Worm (Caenorhabditis elegans) whole organism, late embryonic: Measurements from ENCODE around the gene R09F10.5.

Experiments used
- C08G9.2 ChIP-seq: sonication (generic microtip); optimal IDR thresholded peaks from 2 replicates; lab custom pipeline; 2016; ENCODE audit warnings: mild to moderate bottlenecking, missing genetic modification characterization, moderate library complexity, missing compliant biosample characterization
- C38D4.7 ChIP-seq: fragments of 200-800 bp; sonication (Bioruptor generic); optimal IDR thresholded peaks from 2 replicates; lab custom pipeline; 2018; ENCODE audit warnings: mild to moderate bottlenecking, missing genetic modification characterization, moderate library complexity, missing compliant biosample characterization
- F13H6.1 ChIP-seq: sonication (generic microtip); optimal IDR thresholded peaks from 2 replicates; lab custom pipeline; 2016; ENCODE audit warnings: missing genetic modification characterization, missing compliant biosample characterization
- K02D7.2 ChIP-seq: sonication (generic microtip); optimal IDR thresholded peaks from 2 replicates; lab custom pipeline; 2017; ENCODE audit warnings: mild to moderate bottlenecking, missing genetic modification characterization, missing compliant biosample characterization
- ama-1 ChIP-seq: fragments of 150-350 bp; optimal IDR thresholded peaks from 2 replicates; lab custom pipeline; 2014
- ceh-22 ChIP-seq: sonication (generic microtip); optimal IDR thresholded peaks from 2 replicates; lab custom pipeline; 2017; ENCODE audit warnings: missing biosample characterization, missing genetic modification characterization
- ceh-24 ChIP-seq: sonication (generic microtip); optimal IDR thresholded peaks from 2 replicates; lab custom pipeline; 2016; ENCODE audit warnings: mild to moderate bottlenecking, missing genetic modification characterization, missing compliant biosample characterization
- ceh-30 ChIP-seq: fragments of 150-350 bp; optimal IDR thresholded peaks from 2 replicates; lab custom pipeline; 2014; ENCODE audit warnings: missing biosample characterization, missing genetic modification characterization
- ceh-45 ChIP-seq: fragments of 200-800 bp; sonication (Bioruptor generic); IDR thresholded peaks from 2 replicates; pipeline ENCODE4 v1.3.6; 2022; ENCODE audit warnings: missing genetic modification reagents, missing genetic modification characterization, missing compliant biosample characterization
- ceh-48 ChIP-seq: sonication (generic microtip); optimal IDR thresholded peaks from 2 replicates; lab custom pipeline; 2016; ENCODE audit warnings: missing genetic modification characterization, inconsistent platforms, missing compliant biosample characterization
- ceh-6 ChIP-seq: fragments of 200-800 bp; sonication (Bioruptor generic); optimal IDR thresholded peaks from 2 replicates; lab custom pipeline; 2018; ENCODE audit warnings: mild to moderate bottlenecking, missing genetic modification characterization, missing compliant biosample characterization
- dmd-4 ChIP-seq: sonication (generic microtip); optimal IDR thresholded peaks from 2 replicates; lab custom pipeline; 2016; ENCODE audit warnings: borderline replicate concordance, missing genetic modification characterization, missing compliant biosample characterization
- elt-2 ChIP-seq: sonication (generic microtip); optimal IDR thresholded peaks from 2 replicates; lab custom pipeline; 2016; ENCODE audit warnings: missing genetic modification reagents, missing genetic modification characterization, missing compliant biosample characterization
- elt-4 ChIP-seq: sonication (generic microtip); optimal IDR thresholded peaks from 2 replicates; lab custom pipeline; 2016; ENCODE audit warnings: missing genetic modification characterization, missing compliant biosample characterization
- eyg-1 ChIP-seq: sonication (generic microtip); optimal IDR thresholded peaks from 2 replicates; lab custom pipeline; 2016; ENCODE audit warnings: missing genotype, missing genetic modification characterization, missing compliant biosample characterization
- fax-1 ChIP-seq: sonication (generic microtip); optimal IDR thresholded peaks from 2 replicates; lab custom pipeline; 2016; ENCODE audit warnings: missing genotype, missing genetic modification characterization, missing compliant biosample characterization
- fkh-6 ChIP-seq: sonication (generic microtip); optimal IDR thresholded peaks from 2 replicates; lab custom pipeline; 2016; ENCODE audit warnings: missing genetic modification characterization, missing compliant biosample characterization
- gmeb-2 ChIP-seq: sonication (generic microtip); optimal IDR thresholded peaks from 2 replicates; lab custom pipeline; 2016; ENCODE audit warnings: missing genetic modification characterization, inconsistent platforms, missing compliant biosample characterization
- hlh-13 ChIP-seq: fragments of 200-800 bp; sonication (Bioruptor generic); optimal IDR thresholded peaks from 2 replicates; lab custom pipeline; 2018; ENCODE audit warnings: mild to moderate bottlenecking, missing genetic modification characterization, missing compliant biosample characterization
- hlh-15 ChIP-seq: sonication (generic microtip); optimal IDR thresholded peaks from 2 replicates; lab custom pipeline; 2016; ENCODE audit warnings: missing genetic modification characterization, missing compliant biosample characterization
- hlh-6 ChIP-seq: sonication (generic microtip); optimal IDR thresholded peaks from 2 replicates; lab custom pipeline; 2016; ENCODE audit warnings: missing genotype, missing genetic modification characterization, missing compliant biosample characterization
- hlh-8 ChIP-seq: sonication (generic microtip); optimal IDR thresholded peaks from 2 replicates; lab custom pipeline; 2016; ENCODE audit warnings: missing genotype, missing genetic modification characterization, missing compliant biosample characterization
- lim-6 ChIP-seq: sonication (generic microtip); optimal IDR thresholded peaks from 2 replicates; lab custom pipeline; 2016; ENCODE audit warnings: missing genetic modification characterization, missing compliant biosample characterization
- nfya-1 ChIP-seq: sonication (generic microtip); optimal IDR thresholded peaks from 2 replicates; lab custom pipeline; 2017; ENCODE audit warnings: missing genetic modification characterization, mild to moderate bottlenecking, missing compliant biosample characterization, antibody characterized with exemption, moderate library complexity
- nhr-11 ChIP-seq: fragments of 150-350 bp; optimal IDR thresholded peaks from 2 replicates; lab custom pipeline; 2014; ENCODE audit warnings: missing biosample characterization, missing genetic modification characterization
- nhr-232 ChIP-seq: sonication (generic microtip); optimal IDR thresholded peaks from 2 replicates; lab custom pipeline; 2016; ENCODE audit warnings: missing genetic modification characterization, missing compliant biosample characterization
- pat-9 ChIP-seq: fragments of 200-800 bp; sonication (Bioruptor generic); optimal IDR thresholded peaks from 2 replicates; lab custom pipeline; 2018; ENCODE audit warnings: mild to moderate bottlenecking, missing genetic modification characterization, moderate library complexity, missing compliant biosample characterization
- pax-1 ChIP-seq: fragments of 150-350 bp; optimal IDR thresholded peaks from 2 replicates; lab custom pipeline; 2014; ENCODE audit warnings: missing biosample characterization, missing genetic modification characterization
- pha-4 ChIP-seq: fragments of 150-350 bp; optimal IDR thresholded peaks from 2 replicates; lab custom pipeline; 2018; ENCODE audit warnings: missing biosample characterization, missing genetic modification reagents, missing genetic modification characterization
- pqm-1 ChIP-seq: sonication (generic microtip); optimal IDR thresholded peaks from 2 replicates; lab custom pipeline; 2016; ENCODE audit warnings: missing genetic modification characterization, missing compliant biosample characterization
- pros-1 ChIP-seq: fragments of 150-350 bp; optimal IDR thresholded peaks from 2 replicates; lab custom pipeline; 2014; ENCODE audit warnings: missing biosample characterization, missing genetic modification reagents, missing genetic modification characterization
- sdc-2 ChIP-seq: sonication (generic microtip); optimal IDR thresholded peaks from 2 replicates; lab custom pipeline; 2016; ENCODE audit warnings: missing genotype, missing genetic modification characterization, missing compliant biosample characterization
- sox-2 ChIP-seq: fragments of 200-800 bp; sonication (Bioruptor generic); IDR thresholded peaks from 2 replicates; pipeline ENCODE4 v1.3.6; 2022; ENCODE audit warnings: missing genetic modification reagents, missing genetic modification characterization, missing compliant biosample characterization
- sox-4 ChIP-seq: sonication (generic microtip); optimal IDR thresholded peaks from 2 replicates; lab custom pipeline; 2017; ENCODE audit warnings: mild to moderate bottlenecking, missing genetic modification characterization, inconsistent platforms, missing compliant biosample characterization
- tbx-2 ChIP-seq: sonication (generic microtip); optimal IDR thresholded peaks from 2 replicates; lab custom pipeline; 2016; ENCODE audit warnings: missing genetic modification characterization, missing compliant biosample characterization
- unc-3 ChIP-seq, 2 experiments: fragments of 200-800 bp in 1 of 2; sonication (Bioruptor generic) in 1 of 2; sonication (generic microtip) in 1 of 2; conservative IDR thresholded peaks in 1 of 2; optimal IDR thresholded peaks in 1 of 2; 2 replicates each; pipeline versions ENCODE4 v1.3.6 to Lab custom; 2016 to 2022; ENCODE audit warnings: missing compliant biosample characterization in 2 of 2, missing genetic modification characterization in 2 of 2, missing genetic modification reagents in 1 of 2
- unc-42 ChIP-seq: sonication (generic microtip); optimal IDR thresholded peaks from 2 replicates; lab custom pipeline; 2016; ENCODE audit warnings: missing genotype, missing genetic modification characterization, missing compliant biosample characterization
- unc-55 ChIP-seq: sonication (generic microtip); optimal IDR thresholded peaks from 2 replicates; lab custom pipeline; 2017; ENCODE audit warnings: missing biosample characterization, missing genetic modification reagents, missing genetic modification characterization
- unc-86 ChIP-seq: sonication (generic microtip); optimal IDR thresholded peaks from 2 replicates; lab custom pipeline; 2016; ENCODE audit warnings: missing genetic modification characterization, missing compliant biosample characterization
- zip-5 ChIP-seq: sonication (generic microtip); optimal IDR thresholded peaks from 2 replicates; lab custom pipeline; 2016; ENCODE audit warnings: missing genetic modification characterization, missing compliant biosample characterization

Gene R09F10.5

ce11 chrX:8307600-8307999 lies at the start of gene R09F10.5:
Gene R09F10.5 (minus strand): TSS chrX:8307700.
- no peak for TF ChIP-seq fkh-6 (tag; lab: Kevin White, UChicago)
- no peak for TF ChIP-seq pat-9 (tag; lab: Kevin White, UChicago)
- TF ChIP-seq elt-2 = no peak
- no peak for TF ChIP-seq ceh-6
- no peak for TF ChIP-seq fax-1
- no peak for TF ChIP-seq sox-2 (GFP tag; lab: Robert Waterston, UW)
- no peak for TF ChIP-seq elt-4 (tag; lab: Kevin White, UChicago)
- no peak for TF ChIP-seq pros-1
- no peak for TF ChIP-seq nfya-1
- no peak for TF ChIP-seq hlh-8
- no peak for TF ChIP-seq ceh-48 (tag; lab: Kevin White, UChicago)
- TF ChIP-seq nhr-11 = no peak
- TF ChIP-seq hlh-15 (tag; lab: Kevin White, UChicago) = no peak
- no peak for TF ChIP-seq ceh-45
- TF ChIP-seq hlh-6 = no peak

DNA sequence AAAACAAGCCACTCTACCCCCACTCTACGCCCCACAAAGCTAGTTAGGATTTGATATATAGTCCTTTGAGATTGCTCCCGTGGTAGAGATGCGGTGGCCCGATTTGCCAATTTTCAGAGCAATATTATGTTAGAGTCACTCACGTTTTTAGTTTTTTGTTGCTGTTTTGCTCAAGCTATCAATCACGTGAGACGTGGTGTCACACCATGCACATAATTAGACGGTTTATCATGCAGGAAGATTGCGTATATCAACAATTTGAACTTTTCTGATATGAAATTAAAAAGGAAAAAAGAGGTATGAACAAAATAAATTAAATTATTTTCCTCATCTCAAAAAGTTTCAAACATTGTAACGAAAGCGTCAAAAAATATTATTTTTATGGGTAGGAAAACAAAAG lies 48.8 kb upstream of the R09F10.5 start:
- no peak for TF ChIP-seq unc-55 (GFP tag; lab: Kevin White, UChicago)
- TF ChIP-seq sdc-2 = no peak
- TF ChIP-seq eyg-1 (tag; lab: Kevin White, UChicago) = no peak
- TF ChIP-seq pha-4 (tag; lab: Kevin White, UChicago) = no peak
- no peak for TF ChIP-seq nhr-232 (tag; lab: Kevin White, UChicago)
- no peak for TF ChIP-seq lim-6
- TF ChIP-seq zip-5 (tag; lab: Kevin White, UChicago) = no peak
- TF ChIP-seq, all 69 proteins: peak for 0

ce11 chrX:8355350-8355749 lies 47.9 kb upstream of the R09F10.5 start:
- TF ChIP-seq ceh-24 (tag; lab: Kevin White, UChicago) (no peak), C38D4.7 (GFP tag; lab: Kevin White, UChicago) (no peak), pqm-1 (tag; lab: Kevin White, UChicago) (no peak)

ce11 chrX:8354284-8354784 lies 46.8 kb upstream of the R09F10.5 start:
- TF ChIP-seq ceh-22 (tag; lab: Kevin White, UChicago) = no peak
- TF ChIP-seq K02D7.2 (tag; lab: Kevin White, UChicago) = no peak
- no peak for TF ChIP-seq unc-42
- TF ChIP-seq sox-4 (tag; lab: Kevin White, UChicago) = no peak
- no peak for TF ChIP-seq sdc-2
- no peak for TF ChIP-seq nhr-11
- TF ChIP-seq C08G9.2 (tag; lab: Kevin White, UChicago) = no peak
- TF ChIP-seq ceh-30 (tag; lab: Kevin White, UChicago) = no peak
- no peak for TF ChIP-seq unc-3 (GFP tag; conservative IDR thresholded peaks at IDR 0.05; lab: Robert Waterston, UW)
- no peak for TF ChIP-seq unc-3 (tag; optimal IDR thresholded peaks at IDR 0.05; lab: Kevin White, UChicago)
- no peak for TF ChIP-seq tbx-2 (tag; lab: Kevin White, UChicago)
- TF ChIP-seq hlh-13 = no peak
- no peak for TF ChIP-seq ceh-45
- TF ChIP-seq unc-86 (tag; lab: Kevin White, UChicago) = no peak
- TF ChIP-seq F13H6.1 = no peak
- no peak for TF ChIP-seq gmeb-2 (tag; lab: Kevin White, UChicago)
- TF ChIP-seq ama-1 (lab: Kevin White, UChicago) = no peak
- TF ChIP-seq dmd-4 (tag; lab: Kevin White, UChicago) = no peak
- TF ChIP-seq pax-1 = no peak
